Worm (Caenorhabditis elegans) whole organism, L4/young adult: ENCODE results near the gene Y7A9A.1.

Experiments used
- W03F9.2 ChIP-seq: fragments of 150-350 bp; optimal IDR thresholded peaks from 2 replicates; lab custom pipeline; 2014; ENCODE audit warnings: missing biosample characterization, missing genetic modification characterization
- dao-5 ChIP-seq: sonication (generic microtip); optimal IDR thresholded peaks from 2 replicates; lab custom pipeline; 2016; ENCODE audit warnings: missing genotype, missing genetic modification characterization, moderate library complexity, missing compliant biosample characterization
- him-1 ChIP-seq: sonication (generic microtip); optimal IDR thresholded peaks from 2 replicates; lab custom pipeline; 2016; ENCODE audit warnings: missing genotype, missing genetic modification reagents, missing genetic modification characterization, missing compliant biosample characterization

DNA sequence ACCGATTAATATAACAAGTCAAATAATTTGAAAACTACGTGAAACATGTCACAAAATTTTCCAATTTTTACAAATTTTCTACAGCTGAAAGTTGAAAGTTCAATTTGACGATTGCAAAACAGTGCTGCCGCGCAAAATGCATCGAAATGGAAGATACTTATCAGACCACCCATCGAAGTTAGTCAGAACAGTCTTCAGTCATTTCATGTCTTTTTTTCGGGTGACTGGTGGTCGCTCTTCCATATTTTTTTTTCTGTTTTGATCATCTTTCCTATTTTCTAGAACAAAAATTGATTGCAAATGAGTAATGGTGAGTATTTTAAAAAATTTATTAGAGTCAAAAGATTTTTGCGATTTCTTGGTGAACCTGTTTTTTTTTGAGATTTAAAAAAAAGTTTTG lies 50.3 kb downstream of the Y7A9A.1 start, which contains the start of gene F38C2.1:
- TF ChIP-seq him-1 (tag; lab: Kevin White, UChicago): no peak
- TF ChIP-seq dao-5 (tag; lab: Kevin White, UChicago): no peak
- no peak for TF ChIP-seq W03F9.2 (tag; lab: Kevin White, UChicago)
